Worm (Caenorhabditis elegans): ENCODE measurements around the gene ZC190.7.
"Not testable (repeated sequence)": the region's sequence is repeated elsewhere in the genome, so short reads cannot be mapped to it uniquely, and the experiment has no call there.

The ZC190.7 gene

ce11 chrV:8730991-8731390 is 44.3 kb upstream of the ZC190.7 start (continued):
- TF ChIP-seq ceh-28 (tag; optimal IDR thresholded peaks at IDR 0.05) (no peak), aha-1 (tag) (no peak), ztf-7 (tag; optimal IDR thresholded peaks at IDR 0.05) (no peak), php-3 (GFP tag; IDR thresholded peaks at IDR 0.05) (no peak), dve-1 (tag; optimal IDR thresholded peaks at IDR 0.05; ENCODE audit: insufficient read depth) (peak; percentile 27), lin-39 (tag; optimal IDR thresholded peaks at IDR 0.05) (no peak), dpl-1 (GFP tag; optimal IDR thresholded peaks at IDR 0.05) (no peak), ztf-11 (tag; optimal IDR thresholded peaks at IDR 0.05) (no peak), D1046.2 (GFP tag; IDR thresholded peaks at IDR 0.05) (no peak), cey-2 (tag; optimal IDR thresholded peaks at IDR 0.05; ENCODE audit: borderline replicate concordance, insufficient read depth) (no peak), zip-2 (tag; optimal IDR thresholded peaks at IDR 0.05) (no peak), rbr-2 (tag; optimal IDR thresholded peaks at IDR 0.05) (no peak), pqm-1 (tag; optimal IDR thresholded peaks at IDR 0.05) (peak; percentile 41)

- peak in 1 of 2 experiments; percentile 60 for TF ChIP-seq unc-62 (GFP tag; optimal IDR thresholded peaks at IDR 0.05 in 1 of 2)
- TF ChIP-seq unc-62 (tag; optimal IDR thresholded peaks at IDR 0.05), result no peak
- no peak for TF ChIP-seq mdl-1 (tag; optimal IDR thresholded peaks at IDR 0.05)
Measured at ce11 chrV:8729100-8729499, 42.4 kb upstream of the ZC190.7 start, which contains the start of gene ZC196.5. TSS of gene ZC196.5 (plus strand) at chrV:8729400.

ce11 chrV:8727077-8727476 is 40.4 kb upstream of the ZC190.7 start, which contains the start of gene ZC196.9:
TSS of gene ZC196.9 (minus strand) at chrV:8727177.
- no peak for TF ChIP-seq zfp-2 (tag; optimal IDR thresholded peaks at IDR 0.05)
- TF ChIP-seq pqm-1 (tag; optimal IDR thresholded peaks at IDR 0.05), result no peak
- no peak for TF ChIP-seq unc-130 (GFP tag; optimal IDR thresholded peaks at IDR 0.05)

- TF ChIP-seq D1046.2 (GFP tag; IDR thresholded peaks at IDR 0.05); saeg-2 (GFP tag; IDR thresholded peaks at IDR 0.05); mep-1 (tag; optimal IDR thresholded peaks at IDR 0.05): not testable (repeated sequence)
Measured at ce11 chrV:8726228-8726627, 39.6 kb upstream of the ZC190.7 start, which contains the start of gene droe-8. TSS of gene droe-8 (plus strand) at chrV:8726528.

- not testable (repeated sequence) for TF ChIP-seq ceh-62, nhr-237, lin-39 (tag; optimal IDR thresholded peaks at IDR 0.05)
Measured at ce11 chrV:8722160-8722559, 35.5 kb upstream of the ZC190.7 start, which contains the start of gene ZC196.8. TSS of gene ZC196.8 (minus strand) at chrV:8722260.

ce11 chrV:8718399-8718798 is 31.7 kb upstream of the ZC190.7 start:
- TF ChIP-seq unc-62 (GFP tag; optimal IDR thresholded peaks at IDR 0.05 in 1 of 2), result peak in 1 of 2 experiments; percentile 97
- no peak for TF ChIP-seq unc-62 (tag; optimal IDR thresholded peaks at IDR 0.05)
- TF ChIP-seq F44E2.7 (GFP tag; IDR thresholded peaks at IDR 0.05), result no peak
- no peak for TF ChIP-seq F37D6.2 (tag; optimal IDR thresholded peaks at IDR 0.05)
- no peak for TF ChIP-seq D1046.2 (GFP tag; IDR thresholded peaks at IDR 0.05)
- TF ChIP-seq lsy-2 (tag; optimal IDR thresholded peaks at IDR 0.05), result no peak

ce11 chrV:8716175-8716574 is 29.5 kb upstream of the ZC190.7 start, which contains the start of gene glr-5:
TSS of gene glr-5 (plus strand) at chrV:8716495.
- TF ChIP-seq F10B5.3 (tag; optimal IDR thresholded peaks at IDR 0.05), result no peak
- TF ChIP-seq fkh-10 (GFP tag; optimal IDR thresholded peaks at IDR 0.05), result peak; percentile 67
- no peak for TF ChIP-seq Y75B8A.6 (GFP tag; IDR thresholded peaks at IDR 0.05)
- TF ChIP-seq lin-1 (GFP tag; IDR thresholded peaks at IDR 0.05), result no peak
- TF ChIP-seq ces-1 (GFP tag; optimal IDR thresholded peaks at IDR 0.05), result peak; percentile 84
- no peak for TF ChIP-seq lin-15B (tag; optimal IDR thresholded peaks at IDR 0.05)

All from whole organism, L4 larva.